Fruit fly (Drosophila melanogaster): ENCODE measurements around the gene CG31115.
A peak's percentile ranks its signal among the peaks of the same experiment; 100 is the strongest.

CG31115 gene

dm6 chr3R:25051441-25052097, 14.8 kb downstream of the CG31115 start (continued):
- no peak for TF ChIP-seq CG11093 (GFP tag; IDR thresholded peaks at IDR 0.05)
- TF ChIP-seq E2f1 (GFP tag; IDR thresholded peaks at IDR 0.05), result no peak
- no peak for TF ChIP-seq CG11695 (GFP tag; IDR thresholded peaks at IDR 0.05)
- no peak for TF ChIP-seq BtbVII (GFP tag; optimal IDR thresholded peaks at IDR 0.05)
- TF ChIP-seq exex (tag; optimal IDR thresholded peaks at IDR 0.05), result peak; percentile 77
- no peak for TF ChIP-seq Ssrp (tag; optimal IDR thresholded peaks at IDR 0.05)
- TF ChIP-seq wor (GFP tag; IDR thresholded peaks at IDR 0.05), result no peak
- TF ChIP-seq Aef1 (GFP tag; IDR thresholded peaks at IDR 0.05), result peak; percentile 24; the same call in 1 of the 3 replicates
- TF ChIP-seq CG8290 (GFP tag; optimal IDR thresholded peaks at IDR 0.05), result no peak
- TF ChIP-seq CG8290 (tag; optimal IDR thresholded peaks at IDR 0.05), result peak in 1 of 2 experiments; percentile 23
- TF ChIP-seq Adf1 (GFP tag; IDR thresholded peaks at IDR 0.05), result peak; percentile 25; the same call in 1 of the 2 replicates
- no peak for TF ChIP-seq pzg (GFP tag; optimal IDR thresholded peaks at IDR 0.05)
- no peak for TF ChIP-seq Nf-YC (tag; optimal IDR thresholded peaks at IDR 0.05)
- no peak for TF ChIP-seq Antp (GFP tag; optimal IDR thresholded peaks at IDR 0.05)
- no peak for TF ChIP-seq CG14965 (GFP tag; optimal IDR thresholded peaks at IDR 0.05; ENCODE audit: borderline replicate concordance)
- no peak for TF ChIP-seq Bdp1 (GFP tag; optimal IDR thresholded peaks at IDR 0.05)
- TF ChIP-seq Hey (tag; optimal IDR thresholded peaks at IDR 0.05), result peak; percentile 50
- no peak for TF ChIP-seq inv (GFP tag; IDR thresholded peaks at IDR 0.05; ENCODE audit: partially characterized antibody)
- TF ChIP-seq Mrtf (GFP tag; IDR thresholded peaks at IDR 0.05), result no peak
- TF ChIP-seq CG2120 (GFP tag; optimal IDR thresholded peaks at IDR 0.05), result peak; percentile 30
- TF ChIP-seq CG8281 (tag; optimal IDR thresholded peaks at IDR 0.05), result no peak
- TF ChIP-seq CG9215 (GFP tag; IDR thresholded peaks at IDR 0.05), result no peak
- TF ChIP-seq sd (tag; optimal IDR thresholded peaks at IDR 0.05), result peak; percentile 93
- no peak for TF ChIP-seq fd102C (GFP tag; optimal IDR thresholded peaks at IDR 0.05)
- TF ChIP-seq ap (GFP tag; IDR thresholded peaks at IDR 0.05), result no peak
- no peak for TF ChIP-seq CG9932 (GFP tag; IDR thresholded peaks at IDR 0.05)
- no peak for TF ChIP-seq nmo (GFP tag; optimal IDR thresholded peaks at IDR 0.05)
- TF ChIP-seq CG13624 (GFP tag; optimal IDR thresholded peaks at IDR 0.05), result peak; percentile 21
- no peak for TF ChIP-seq CG10274 (GFP tag; optimal IDR thresholded peaks at IDR 0.05)
- no peak for TF ChIP-seq tap (tag; optimal IDR thresholded peaks at IDR 0.05)
- no peak for TF ChIP-seq CG15479 (GFP tag; optimal IDR thresholded peaks at IDR 0.05)
- no peak for TF ChIP-seq MESR4 (GFP tag; optimal IDR thresholded peaks at IDR 0.05)
- TF ChIP-seq CG2116 (GFP tag; optimal IDR thresholded peaks at IDR 0.05), result no peak
- TF ChIP-seq Dbx (GFP tag; IDR thresholded peaks at IDR 0.05), result no peak
- TF ChIP-seq pb (GFP tag; optimal IDR thresholded peaks at IDR 0.05), result no peak
- TF ChIP-seq CG10431 (GFP tag; optimal IDR thresholded peaks at IDR 0.05), result no peak
- TF ChIP-seq sima (GFP tag; optimal IDR thresholded peaks at IDR 0.05), result no peak
- no peak for TF ChIP-seq ab (GFP tag; optimal IDR thresholded peaks at IDR 0.05)
- TF ChIP-seq tio (GFP tag; optimal IDR thresholded peaks at IDR 0.05), result no peak
- TF ChIP-seq CG31365 (tag; optimal IDR thresholded peaks at IDR 0.05), result no peak
- TF ChIP-seq CG17829 (tag; optimal IDR thresholded peaks at IDR 0.05), result no peak
- TF ChIP-seq NC2α (GFP tag; optimal IDR thresholded peaks at IDR 0.05), result no peak
- TF ChIP-seq CG10321 (GFP tag; IDR thresholded peaks at IDR 0.05), result no peak
- TF ChIP-seq kay (GFP tag; optimal IDR thresholded peaks at IDR 0.05), result no peak
- no peak for TF ChIP-seq oc (tag; optimal IDR thresholded peaks at IDR 0.05)
- TF ChIP-seq fru (optimal IDR thresholded peaks at IDR 0.05), result no peak
- no peak for TF ChIP-seq CG14860 (GFP tag; IDR thresholded peaks at IDR 0.05; ENCODE audit: partially characterized antibody)
- TF ChIP-seq gsb (GFP tag; IDR thresholded peaks at IDR 0.05), result no peak
- TF ChIP-seq MTF-1 (GFP tag; optimal IDR thresholded peaks at IDR 0.05; ENCODE audit: borderline replicate concordance), result no peak
- TF ChIP-seq CG15696 (tag; optimal IDR thresholded peaks at IDR 0.05), result no peak
- no peak for TF ChIP-seq Max (GFP tag; optimal IDR thresholded peaks at IDR 0.05)
